Worm (Caenorhabditis elegans) whole organism, L2 larva: ENCODE measurements around the gene twk-43.

Experiments used
- C34F6.9 ChIP-seq: fragments of 150-350 bp; optimal IDR thresholded peaks from 2 replicates; lab custom pipeline; 2014; ENCODE audit warnings: missing biosample characterization, missing genetic modification characterization
- F13H6.1 ChIP-seq: sonication (generic microtip); optimal IDR thresholded peaks from 2 replicates; lab custom pipeline; 2016; ENCODE audit warnings: missing genetic modification characterization, missing compliant biosample characterization
- R02D3.7 ChIP-seq: fragments of 150-350 bp; optimal IDR thresholded peaks from 2 replicates; lab custom pipeline; 2014; ENCODE audit warnings: missing biosample characterization, missing genetic modification characterization
- Y55F3AM.14 ChIP-seq: fragments of 200-800 bp; sonication (Bioruptor generic); optimal IDR thresholded peaks from 2 replicates; lab custom pipeline; 2018; ENCODE audit warnings: mild to moderate bottlenecking, missing genetic modification characterization, missing compliant biosample characterization
- ZK546.5 ChIP-seq: sonication (generic microtip); optimal IDR thresholded peaks from 2 replicates; lab custom pipeline; 2017; ENCODE audit warnings: missing biosample characterization, missing genetic modification characterization
- alr-1 ChIP-seq: fragments of 150-350 bp; optimal IDR thresholded peaks from 2 replicates; lab custom pipeline; 2014; ENCODE audit warnings: missing biosample characterization, missing genetic modification characterization
- ama-1 ChIP-seq: fragments of 150-350 bp; optimal IDR thresholded peaks from 2 replicates; lab custom pipeline; 2018; ENCODE audit warnings: inconsistent platforms
- blmp-1 ChIP-seq: sonication (generic microtip); optimal IDR thresholded peaks from 2 replicates; lab custom pipeline; 2017; ENCODE audit warnings: missing genetic modification characterization, mild to moderate bottlenecking, missing compliant biosample characterization, antibody characterized with exemption, moderate library complexity; ENCODE audit not compliant: insufficient read depth
- ceh-16 ChIP-seq: fragments of 150-350 bp; optimal IDR thresholded peaks from 2 replicates; lab custom pipeline; 2014; ENCODE audit warnings: missing biosample characterization, missing genetic modification characterization
- ceh-82 ChIP-seq: fragments of 150-350 bp; optimal IDR thresholded peaks from 2 replicates; lab custom pipeline; 2014; ENCODE audit warnings: missing biosample characterization, missing genetic modification characterization
- crh-2 ChIP-seq: sonication (generic microtip); optimal IDR thresholded peaks from 2 replicates; lab custom pipeline; 2017; ENCODE audit warnings: missing biosample characterization, missing genetic modification characterization
- egl-27 ChIP-seq: sonication (generic microtip); optimal IDR thresholded peaks from 3 replicates; lab custom pipeline; 2017; ENCODE audit warnings: missing biosample characterization, missing genetic modification reagents, missing genetic modification characterization
- elt-1 ChIP-seq: fragments of 150-350 bp; optimal IDR thresholded peaks from 2 replicates; lab custom pipeline; 2014; ENCODE audit warnings: missing biosample characterization, missing genetic modification characterization
- elt-3 ChIP-seq: sonication (generic microtip); optimal IDR thresholded peaks from 2 replicates; lab custom pipeline; 2017; ENCODE audit warnings: missing biosample characterization, missing genetic modification characterization
- fos-1 ChIP-seq: fragments of 150-350 bp; optimal IDR thresholded peaks from 2 replicates; lab custom pipeline; 2014; ENCODE audit warnings: missing biosample characterization, missing genetic modification characterization
- gmeb-1 ChIP-seq: fragments of 150-350 bp; optimal IDR thresholded peaks from 2 replicates; lab custom pipeline; 2014; ENCODE audit warnings: missing biosample characterization, missing genetic modification characterization
- lin-11 ChIP-seq: fragments of 150-350 bp; sonication (generic microtip); optimal IDR thresholded peaks from 2 replicates; lab custom pipeline; 2014; ENCODE audit warnings: missing biosample characterization, missing genetic modification characterization, inconsistent platforms, mixed read lengths
- lin-13 ChIP-seq: fragments of 150-350 bp; optimal IDR thresholded peaks from 2 replicates; lab custom pipeline; 2014; ENCODE audit warnings: missing biosample characterization, missing genetic modification reagents, missing genetic modification characterization
- lsy-2 ChIP-seq, 2 experiments: fragments of 150-350 bp in 1 of 2; sonication (generic microtip) in 1 of 2; optimal IDR thresholded peaks; 2 replicates each; lab custom pipeline; 2014 to 2017; ENCODE audit warnings: missing biosample characterization in 2 of 2, missing genetic modification characterization in 2 of 2
- mab-5 ChIP-seq: fragments of 150-350 bp; optimal IDR thresholded peaks from 2 replicates; lab custom pipeline; 2014; ENCODE audit warnings: missing biosample characterization, missing genetic modification characterization
- mbf-1 ChIP-seq: sonication (generic microtip); optimal IDR thresholded peaks from 2 replicates; lab custom pipeline; 2017; ENCODE audit warnings: missing biosample characterization, missing genetic modification characterization
- nhr-10 ChIP-seq: sonication (generic microtip); optimal IDR thresholded peaks from 2 replicates; lab custom pipeline; 2017; ENCODE audit warnings: missing biosample characterization, missing genetic modification characterization
- nhr-11 ChIP-seq: fragments of 150-350 bp; optimal IDR thresholded peaks from 2 replicates; lab custom pipeline; 2014; ENCODE audit warnings: missing biosample characterization, missing genetic modification characterization
- nhr-12 ChIP-seq: fragments of 150-350 bp; optimal IDR thresholded peaks from 2 replicates; lab custom pipeline; 2014; ENCODE audit warnings: missing biosample characterization, missing genetic modification characterization
- nhr-21 ChIP-seq: fragments of 150-350 bp; optimal IDR thresholded peaks from 2 replicates; lab custom pipeline; 2014; ENCODE audit warnings: missing biosample characterization, missing genetic modification characterization
- nhr-237 ChIP-seq: fragments of 150-350 bp; optimal IDR thresholded peaks from 2 replicates; lab custom pipeline; 2014; ENCODE audit warnings: missing biosample characterization, missing genetic modification characterization
- nhr-25 ChIP-seq: fragments of 150-350 bp; sonication (generic microtip); optimal IDR thresholded peaks from 3 replicates; lab custom pipeline; 2014; ENCODE audit warnings: missing biosample characterization, missing genetic modification characterization
- nhr-6 ChIP-seq: fragments of 150-350 bp; optimal IDR thresholded peaks from 2 replicates; lab custom pipeline; 2014; ENCODE audit warnings: missing biosample characterization, missing genetic modification characterization
- nhr-77 ChIP-seq: fragments of 150-350 bp; optimal IDR thresholded peaks from 2 replicates; lab custom pipeline; 2014; ENCODE audit warnings: missing biosample characterization, missing genetic modification characterization
- peb-1 ChIP-seq: fragments of 150-350 bp; optimal IDR thresholded peaks from 2 replicates; lab custom pipeline; 2014; ENCODE audit warnings: missing biosample characterization, missing genetic modification characterization
- sem-4 ChIP-seq: fragments of 150-350 bp; optimal IDR thresholded peaks from 2 replicates; lab custom pipeline; 2014; ENCODE audit warnings: missing biosample characterization, missing genetic modification reagents, missing genetic modification characterization
- skn-1 ChIP-seq: sonication (generic microtip); optimal IDR thresholded peaks from 2 replicates; lab custom pipeline; 2017; ENCODE audit warnings: missing biosample characterization, missing genetic modification characterization
- sma-3 ChIP-seq: sonication (generic microtip); optimal IDR thresholded peaks from 2 replicates; lab custom pipeline; 2016; ENCODE audit warnings: missing genetic modification reagents, missing genetic modification characterization, missing compliant biosample characterization
- sma-9 ChIP-seq, 2 experiments: fragments of 150-350 bp in 1 of 2; sonication (generic microtip) in 1 of 2; optimal IDR thresholded peaks; 2 replicates each; lab custom pipeline; 2014 to 2016; ENCODE audit warnings: missing genetic modification characterization in 2 of 2, mild to moderate bottlenecking in 1 of 2, missing biosample characterization in 1 of 2, missing compliant biosample characterization in 1 of 2, missing genetic modification reagents in 1 of 2, moderate library complexity in 1 of 2
- snpc-4 ChIP-seq: fragments of 150-350 bp; optimal IDR thresholded peaks from 2 replicates; lab custom pipeline; 2014; ENCODE audit warnings: missing biosample characterization, missing genetic modification characterization
- unc-39 ChIP-seq: fragments of 150-350 bp; optimal IDR thresholded peaks from 2 replicates; lab custom pipeline; 2014; ENCODE audit warnings: missing biosample characterization, missing genetic modification characterization
- unc-62 ChIP-seq: fragments of 150-350 bp; optimal IDR thresholded peaks from 2 replicates; lab custom pipeline; 2014; ENCODE audit warnings: missing biosample characterization, missing genetic modification reagents, missing genetic modification characterization
- zag-1 ChIP-seq: fragments of 150-350 bp; optimal IDR thresholded peaks from 2 replicates; lab custom pipeline; 2014; ENCODE audit warnings: missing biosample characterization, missing genetic modification characterization
- ztf-11 ChIP-seq: sonication (generic microtip); optimal IDR thresholded peaks from 2 replicates; lab custom pipeline; 2017; ENCODE audit warnings: missing biosample characterization, missing genetic modification characterization
- ztf-4 ChIP-seq: fragments of 150-350 bp; optimal IDR thresholded peaks from 2 replicates; lab custom pipeline; 2014; ENCODE audit warnings: missing biosample characterization, missing genetic modification characterization

twk-43 gene

DNA sequence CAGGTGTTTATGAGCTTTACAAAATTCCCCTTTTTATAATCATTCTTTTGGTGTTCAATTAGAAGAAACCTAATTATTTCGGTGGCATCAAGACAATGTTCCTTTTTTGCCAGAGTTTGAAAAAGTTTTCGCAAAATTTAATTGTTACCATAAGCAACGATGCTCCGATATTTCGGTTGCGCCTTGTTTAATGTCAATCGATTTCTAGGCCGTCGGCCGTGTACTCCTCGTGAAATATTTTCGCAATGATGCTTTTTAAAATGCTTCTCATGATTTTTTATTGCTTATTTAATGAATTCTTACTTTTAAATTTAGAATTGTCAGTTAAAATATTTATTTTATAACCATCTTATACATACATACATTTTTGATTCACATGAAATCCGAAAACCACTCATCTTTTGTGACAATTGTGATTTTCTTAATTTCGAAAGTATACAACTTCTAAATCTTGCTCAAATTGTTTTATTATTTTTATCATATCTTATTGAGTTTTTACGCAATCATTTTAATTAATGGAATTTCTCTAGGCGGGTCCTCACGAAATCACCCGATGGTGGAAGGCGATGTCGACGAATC is 32.9 kb upstream of the twk-43 start, which contains the start of gene C50B6.3:
Gene C50B6.3 (plus strand): TSS at position 529 of the 579 bp plus-strand sequence.
- TF ChIP-seq lsy-2 (tag; optimal IDR thresholded peaks at IDR 0.05; lab: Kevin White, UChicago) (peak; percentile 80 to 92), alr-1 (tag; lab: Kevin White, UChicago) (no peak), mab-5 (tag; lab: Kevin White, UChicago) (peak; percentile 51), nhr-6 (tag; lab: Kevin White, UChicago) (no peak), ztf-11 (no peak), unc-62 (no peak), sma-9 (GFP tag; optimal IDR thresholded peaks at IDR 0.05; lab: Kevin White, UChicago) (peak; percentile 97), sma-9 (tag; optimal IDR thresholded peaks at IDR 0.05; lab: Kevin White, UChicago) (no peak), egl-27 (tag; lab: Kevin White, UChicago) (peak; percentile 21), nhr-77 (tag; lab: Kevin White, UChicago) (no peak), ceh-82 (tag; lab: Kevin White, UChicago) (no peak), R02D3.7 (tag; lab: Kevin White, UChicago) (peak; percentile 14), peb-1 (no peak), sma-3 (peak; percentile 93), blmp-1 (tag; lab: Kevin White, UChicago) (peak; percentile 37), snpc-4 (tag; lab: Kevin White, UChicago) (peak; percentile 77), sem-4 (tag; lab: Kevin White, UChicago) (peak; percentile 79), lin-13 (peak; percentile 73), crh-2 (tag; lab: Kevin White, UChicago) (peak; percentile 76), nhr-12 (no peak), fos-1 (tag; lab: Kevin White, UChicago) (peak; percentile 53), C34F6.9 (tag; lab: Kevin White, UChicago) (peak; percentile 86), F13H6.1 (tag; lab: Kevin White, UChicago) (peak; percentile 80), gmeb-1 (peak; percentile 85), skn-1 (no peak), elt-1 (tag; lab: Kevin White, UChicago) (no peak), nhr-25 (tag; lab: Kevin White, UChicago) (no peak), lin-11 (tag; lab: Kevin White, UChicago) (peak; percentile 55), zag-1 (no peak), nhr-21 (peak; percentile 58), ztf-4 (tag; lab: Kevin White, UChicago) (peak; percentile 47), ceh-16 (tag; lab: Kevin White, UChicago) (peak; percentile 65), ZK546.5 (tag; lab: Kevin White, UChicago) (no peak)

- TF ChIP-seq nhr-77 (tag; lab: Kevin White, UChicago) (no peak), nhr-21 (no peak), ceh-16 (tag; lab: Kevin White, UChicago) (no peak), lin-13 (no peak), zag-1 (no peak), elt-3 (tag; lab: Kevin White, UChicago) (no peak), Y55F3AM.14 (GFP tag; lab: Kevin White, UChicago) (no peak), nhr-6 (tag; lab: Kevin White, UChicago) (no peak), peb-1 (no peak), nhr-237 (tag; lab: Kevin White, UChicago) (no peak), ama-1 (no peak), fos-1 (tag; lab: Kevin White, UChicago) (no peak), nhr-25 (tag; lab: Kevin White, UChicago) (no peak)
Observed at ce11 chrV:13317911-13318502, 28.1 kb upstream of the twk-43 start, which contains the start of the genes col-161 and srh-18. Gene col-161 (minus strand): TSS chrV:13318011. Gene srh-18 (plus strand): TSS chrV:13318452.

DNA sequence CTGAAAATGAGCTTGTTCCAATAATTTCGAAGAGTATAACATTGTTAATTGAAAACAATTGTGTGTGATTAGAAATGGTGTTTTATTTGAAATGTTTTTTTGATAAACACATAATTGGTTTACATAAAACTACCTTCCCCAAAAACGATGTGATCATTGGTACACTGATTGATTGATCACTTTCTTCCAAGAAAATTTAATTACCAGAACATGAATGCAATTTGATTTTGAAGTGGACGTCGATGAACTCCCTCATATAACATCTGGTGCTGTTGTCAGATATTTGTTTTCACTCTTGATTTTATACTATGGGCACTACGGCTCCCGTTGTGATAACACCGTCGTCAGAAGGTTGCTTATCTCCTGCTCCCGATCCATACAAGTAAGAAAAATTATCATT is 25.4 kb upstream of the twk-43 start, which contains the start of gene srh-15:
Gene srh-15 (plus strand): TSS at position 301 of the 400 bp plus-strand sequence.
- TF ChIP-seq elt-3 (tag; lab: Kevin White, UChicago) (no peak), lin-13 (no peak), nhr-6 (tag; lab: Kevin White, UChicago) (no peak), nhr-10 (tag; lab: Kevin White, UChicago) (no peak), nhr-11 (no peak), F13H6.1 (tag; lab: Kevin White, UChicago) (no peak), ztf-11 (no peak), unc-39 (no peak), lin-11 (tag; lab: Kevin White, UChicago) (no peak), fos-1 (tag; lab: Kevin White, UChicago) (no peak), ceh-82 (tag; lab: Kevin White, UChicago) (no peak), mbf-1 (no peak), nhr-237 (tag; lab: Kevin White, UChicago) (no peak), nhr-12 (no peak)
